Fruit fly (Drosophila melanogaster) whole organism, embryonic: ENCODE measurements around the gene Snx27.

Experiments used
- CG11560 ChIP-seq: fragments of 200-800 bp; sonication (Bioruptor generic); IDR thresholded peaks from 3 replicates; pipeline ENCODE4 v1.3.6; 2022; ENCODE audit warnings: missing biosample characterization, missing genetic modification characterization
- CG12219 ChIP-seq: fragments of 200-800 bp; sonication (Bioruptor generic); optimal IDR thresholded peaks from 3 replicates; lab custom pipeline; 2018; ENCODE audit warnings: missing biosample characterization, mild to moderate bottlenecking, missing genetic modification characterization
- CG1233 ChIP-seq: fragments of 200-800 bp; sonication (Bioruptor generic); optimal IDR thresholded peaks from 4 replicates; lab custom pipeline; 2018; ENCODE audit warnings: missing biosample characterization, mild to moderate bottlenecking, missing genetic modification characterization
- CG13123 ChIP-seq: fragments of 200-800 bp; sonication (Bioruptor generic); optimal IDR thresholded peaks from 2 replicates; lab custom pipeline; 2016; ENCODE audit warnings: missing biosample characterization, missing genetic modification characterization
- CG14050 ChIP-seq: fragments of 200-800 bp; sonication (Bioruptor generic); IDR thresholded peaks from 3 replicates; pipeline ENCODE4 v1.3.6; 2022; ENCODE audit warnings: missing biosample characterization, missing genetic modification characterization
- CG14667 ChIP-seq: fragments of 200-800 bp; sonication (Bioruptor generic); IDR thresholded peaks from 2 replicates; pipeline ENCODE4 v1.3.6; 2022; ENCODE audit warnings: missing biosample characterization, missing genetic modification characterization
- CG15269 ChIP-seq: fragments of 200-800 bp; sonication (Bioruptor generic); optimal IDR thresholded peaks from 2 replicates; lab custom pipeline; 2018; ENCODE audit warnings: missing biosample characterization, mild to moderate bottlenecking, missing genetic modification characterization, moderate library complexity
- CG1602 ChIP-seq: fragments of 200-800 bp; sonication (Bioruptor generic); optimal IDR thresholded peaks from 3 replicates; lab custom pipeline; 2016; ENCODE audit warnings: missing biosample characterization, missing genetic modification characterization
- CG1603 ChIP-seq: fragments of 200-800 bp; sonication (Bioruptor generic); optimal IDR thresholded peaks from 2 replicates; lab custom pipeline; 2019; ENCODE audit warnings: missing biosample characterization, mild to moderate bottlenecking, missing genetic modification characterization, moderate library complexity
- CG16779 ChIP-seq: fragments of 200-800 bp; sonication (Bioruptor generic); IDR thresholded peaks from 2 replicates; pipeline ENCODE4 v1.3.6; 2022; ENCODE audit warnings: missing biosample characterization, missing genetic modification characterization
- CG17359 ChIP-seq: fragments of 200-800 bp; sonication (Bioruptor generic); optimal IDR thresholded peaks from 3 replicates; lab custom pipeline; 2018; ENCODE audit warnings: missing biosample characterization, mild to moderate bottlenecking, missing genetic modification characterization, moderate library complexity
- CG17612 ChIP-seq: fragments of 200-800 bp; sonication (Bioruptor generic); IDR thresholded peaks from 2 replicates; pipeline ENCODE4 v1.3.6; 2022; ENCODE audit warnings: missing biosample characterization, missing genetic modification characterization
- CG2129 ChIP-seq: fragments of 200-800 bp; sonication (Bioruptor generic); IDR thresholded peaks from 2 replicates; pipeline ENCODE4 v1.3.6; 2022; ENCODE audit warnings: missing biosample characterization, missing genetic modification characterization; ENCODE audit not compliant: partially characterized antibody
- CG30431 ChIP-seq: fragments of 200-800 bp; sonication (Bioruptor generic); optimal IDR thresholded peaks from 2 replicates; lab custom pipeline; 2017; ENCODE audit warnings: missing biosample characterization, missing genetic modification characterization
- CG3281 ChIP-seq: fragments of 200-800 bp; sonication (Bioruptor generic); optimal IDR thresholded peaks from 3 replicates; lab custom pipeline; 2017; ENCODE audit warnings: missing biosample characterization, mild to moderate bottlenecking, missing genetic modification characterization
- CG3995 ChIP-seq: fragments of 200-800 bp; sonication (Bioruptor generic); optimal IDR thresholded peaks from 3 replicates; lab custom pipeline; 2016; ENCODE audit warnings: missing biosample characterization, missing genetic modification characterization
- CG4617 ChIP-seq: fragments of 200-800 bp; sonication (Bioruptor generic); optimal IDR thresholded peaks from 3 replicates; lab custom pipeline; 2016; ENCODE audit warnings: missing biosample characterization, missing genetic modification characterization, borderline replicate concordance
- CG5180 ChIP-seq: fragments of 200-800 bp; sonication (Bioruptor generic); optimal IDR thresholded peaks from 3 replicates; lab custom pipeline; 2017; ENCODE audit warnings: missing biosample characterization, missing genetic modification characterization, mild to moderate bottlenecking, moderate library complexity, missing genetic modification reagents
- CG6175 ChIP-seq: fragments of 200-800 bp; sonication (Bioruptor generic); IDR thresholded peaks from 3 replicates; pipeline ENCODE4 v1.3.6; 2022; ENCODE audit warnings: missing biosample characterization, missing genetic modification characterization
- CG6254 ChIP-seq: fragments of 200-800 bp; sonication (Bioruptor generic); optimal IDR thresholded peaks from 3 replicates; lab custom pipeline; 2017; ENCODE audit warnings: mild to moderate bottlenecking, missing biosample characterization, missing genetic modification reagents, missing genetic modification characterization
- CG6765 ChIP-seq: fragments of 200-800 bp; sonication (Bioruptor generic); optimal IDR thresholded peaks from 3 replicates; lab custom pipeline; 2017; ENCODE audit warnings: missing biosample characterization, mild to moderate bottlenecking, missing genetic modification characterization
- CG8765 ChIP-seq: fragments of 200-800 bp; sonication (Bioruptor generic); IDR thresholded peaks from 2 replicates; pipeline ENCODE4 v1.3.6; 2022; ENCODE audit warnings: missing biosample characterization, missing genetic modification characterization
- CG9876 ChIP-seq: fragments of 200-800 bp; sonication (Bioruptor generic); optimal IDR thresholded peaks from 2 replicates; lab custom pipeline; 2016; ENCODE audit warnings: missing biosample characterization, missing genetic modification characterization
- Ets97D ChIP-seq: fragments of 200-800 bp; sonication (Bioruptor generic); optimal IDR thresholded peaks from 3 replicates; lab custom pipeline; 2016; ENCODE audit warnings: missing biosample characterization, missing genetic modification characterization
- Fer3 ChIP-seq: fragments of 200-800 bp; sonication (Bioruptor generic); optimal IDR thresholded peaks from 2 replicates; lab custom pipeline; 2018; ENCODE audit warnings: missing biosample characterization, mild to moderate bottlenecking, missing genetic modification characterization, moderate library complexity
- HHEX ChIP-seq: fragments of 200-800 bp; sonication (Bioruptor generic); optimal IDR thresholded peaks from 3 replicates; lab custom pipeline; 2017; ENCODE audit warnings: missing biosample characterization, mild to moderate bottlenecking, missing genetic modification characterization, missing genetic modification reagents
- Hr78 ChIP-seq, 2 experiments: fragments of 200-800 bp in 1 of 2; fragments of >200 bp in 1 of 2; sonication (Bioruptor generic) in 1 of 2; optimal IDR thresholded peaks; 2 replicates each; lab custom pipeline; 2017 to 2019; ENCODE audit warnings: missing biosample characterization in 2 of 2, missing genetic modification characterization in 2 of 2, mild to moderate bottlenecking in 1 of 2, moderate library complexity in 1 of 2
- MBD-R2 ChIP-seq: fragments of 200-800 bp; sonication (Bioruptor generic); IDR thresholded peaks from 2 replicates; pipeline ENCODE4 v1.3.6; 2022; ENCODE audit warnings: missing biosample characterization, missing genetic modification characterization
- Mad ChIP-seq: fragments of 200-800 bp; sonication (Bioruptor generic); optimal IDR thresholded peaks from 2 replicates; lab custom pipeline; 2016; ENCODE audit warnings: missing biosample characterization, missing genetic modification characterization
- Myb ChIP-seq: fragments of 200-800 bp; sonication (Bioruptor generic); optimal IDR thresholded peaks from 2 replicates; lab custom pipeline; 2016; ENCODE audit warnings: missing biosample characterization, missing genetic modification characterization
- Optix ChIP-seq: fragments of 200-800 bp; sonication (Bioruptor generic); IDR thresholded peaks from 3 replicates; pipeline ENCODE4 v1.3.6; 2022; ENCODE audit warnings: missing biosample characterization, missing genetic modification characterization
- PHDP ChIP-seq: fragments of 200-800 bp; sonication (Bioruptor generic); optimal IDR thresholded peaks from 3 replicates; lab custom pipeline; 2018; ENCODE audit warnings: missing biosample characterization, mild to moderate bottlenecking, missing genetic modification characterization, moderate library complexity
- Ravus ChIP-seq: fragments of 200-800 bp; sonication (Bioruptor generic); IDR thresholded peaks from 2 replicates; pipeline ENCODE4 v1.3.6; 2022; ENCODE audit warnings: missing biosample characterization, missing genetic modification characterization
- Taf1 ChIP-seq: fragments of 200-800 bp; sonication (Bioruptor generic); IDR thresholded peaks from 2 replicates; pipeline ENCODE4 v1.3.6; 2022; ENCODE audit warnings: missing biosample characterization, missing genetic modification characterization
- Usf ChIP-seq: fragments of 200-800 bp; sonication (Bioruptor generic); optimal IDR thresholded peaks from 2 replicates; lab custom pipeline; 2017; ENCODE audit warnings: missing genotype, missing biosample characterization, missing genetic modification characterization
- ab ChIP-seq: fragments of 200-800 bp; sonication (Bioruptor generic); optimal IDR thresholded peaks from 2 replicates; lab custom pipeline; 2016; ENCODE audit warnings: missing biosample characterization, missing genetic modification characterization
- bbx ChIP-seq: fragments of 200-800 bp; sonication (Bioruptor generic); IDR thresholded peaks from 2 replicates; pipeline ENCODE4 v1.3.6; 2022; ENCODE audit warnings: missing biosample characterization, missing genetic modification characterization; ENCODE audit not compliant: partially characterized antibody
- corto ChIP-seq: fragments of 200-800 bp; sonication (Bioruptor generic); optimal IDR thresholded peaks from 2 replicates; lab custom pipeline; 2016; ENCODE audit warnings: missing biosample characterization, mild to moderate bottlenecking, missing genetic modification characterization, moderate library complexity
- crp ChIP-seq, 2 experiments: fragments of 200-800 bp; sonication (Bioruptor generic); optimal IDR thresholded peaks; 2 replicates in 1 of 2; 3 replicates in 1 of 2; lab custom pipeline; 2017; ENCODE audit warnings: missing biosample characterization in 2 of 2, missing genetic modification characterization in 2 of 2, mild to moderate bottlenecking in 1 of 2, moderate library complexity in 1 of 2
- da ChIP-seq: fragments of 200-800 bp; sonication (Bioruptor generic); optimal IDR thresholded peaks from 2 replicates; lab custom pipeline; 2016; ENCODE audit warnings: missing biosample characterization, missing genetic modification characterization
- danr ChIP-seq: fragments of 200-800 bp; sonication (Bioruptor generic); IDR thresholded peaks from 2 replicates; pipeline ENCODE4 v1.3.6; 2022; ENCODE audit warnings: missing biosample characterization, missing genetic modification characterization
- dysf ChIP-seq: fragments of 200-800 bp; sonication (Bioruptor generic); IDR thresholded peaks from 3 replicates; pipeline ENCODE4 v1.3.6; 2022; ENCODE audit warnings: missing biosample characterization, missing genetic modification characterization
- hbn ChIP-seq: fragments of 200-800 bp; sonication (Bioruptor generic); IDR thresholded peaks from 2 replicates; pipeline ENCODE4 v1.3.6; 2022; ENCODE audit warnings: missing biosample characterization, missing genetic modification characterization; ENCODE audit not compliant: partially characterized antibody
- jing ChIP-seq: fragments of 200-800 bp; sonication (Bioruptor generic); optimal IDR thresholded peaks from 2 replicates; lab custom pipeline; 2018; ENCODE audit warnings: missing biosample characterization, mild to moderate bottlenecking, missing genetic modification characterization
- jumu ChIP-seq: fragments of 200-800 bp; sonication (Bioruptor generic); optimal IDR thresholded peaks from 3 replicates; lab custom pipeline; 2016; ENCODE audit warnings: missing biosample characterization, missing genetic modification characterization
- psq ChIP-seq: fragments of 200-800 bp; sonication (Bioruptor generic); optimal IDR thresholded peaks from 2 replicates; lab custom pipeline; 2017; ENCODE audit warnings: missing biosample characterization, missing genetic modification characterization
- pum ChIP-seq: fragments of 200-800 bp; sonication (Bioruptor generic); optimal IDR thresholded peaks from 2 replicates; lab custom pipeline; 2016; ENCODE audit warnings: missing biosample characterization, missing genetic modification characterization
- ranshi ChIP-seq: fragments of 200-800 bp; sonication (Bioruptor generic); IDR thresholded peaks from 2 replicates; pipeline ENCODE4 v1.3.6; 2022; ENCODE audit warnings: missing biosample characterization, missing genetic modification characterization
- slp2 ChIP-seq: fragments of 200-800 bp; sonication (Bioruptor generic); optimal IDR thresholded peaks from 2 replicates; lab custom pipeline; 2016; ENCODE audit warnings: missing biosample characterization, missing genetic modification characterization
- tap ChIP-seq: fragments of 200-800 bp; optimal IDR thresholded peaks from 3 replicates; lab custom pipeline; 2019; ENCODE audit warnings: missing biosample characterization, mild to moderate bottlenecking, missing genetic modification characterization, moderate library complexity

Gene Snx27

DNA sequence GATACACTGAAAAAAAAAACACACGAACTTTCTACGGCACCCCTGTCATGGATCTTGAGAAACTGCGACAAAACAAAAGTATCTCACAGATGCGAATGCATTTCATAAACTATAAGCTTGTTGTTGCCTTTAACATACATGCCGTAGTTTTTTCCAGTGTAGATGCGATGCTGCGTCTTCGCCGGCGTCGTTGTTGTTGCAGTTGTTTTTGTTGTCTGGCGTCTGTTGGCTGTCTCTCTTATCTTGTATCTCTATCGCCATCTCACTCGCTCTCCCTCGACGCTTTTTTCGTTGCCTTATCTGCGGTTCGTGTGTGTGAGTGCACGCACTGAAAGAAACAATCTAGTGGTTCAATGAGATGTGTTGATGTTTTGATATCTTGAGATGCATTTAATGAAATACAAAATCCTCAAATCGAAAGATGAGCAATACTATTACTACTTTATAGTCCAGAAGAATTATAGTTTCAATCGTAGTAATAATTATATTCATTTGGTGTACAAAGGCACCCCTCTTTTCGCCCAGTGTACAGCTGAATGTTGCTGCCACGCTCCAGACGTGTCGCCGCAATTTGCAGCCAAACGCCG is 41.3 kb downstream of the Snx27 start (continued):
- peak; percentile 96 for TF ChIP-seq Mad (GFP tag; lab: Kevin White, UChicago)
- TF ChIP-seq CG16779, result peak; percentile 93
- peak; percentile 91 for TF ChIP-seq jing
- peak; percentile 90 for TF ChIP-seq Fer3 (tag; lab: Kevin White, UChicago)
- peak; percentile 88 for TF ChIP-seq CG3281 (GFP tag; lab: Kevin White, UChicago)
- TF ChIP-seq CG5180 (GFP tag; lab: Kevin White, UChicago), result peak; percentile 86
- TF ChIP-seq dysf, result peak; percentile 96
- peak; percentile 89 for TF ChIP-seq CG6254 (GFP tag; lab: Kevin White, UChicago)
- TF ChIP-seq CG4617 (GFP tag; lab: Kevin White, UChicago), result peak; percentile 98
- peak; percentile 93 for TF ChIP-seq da (GFP tag; lab: Kevin White, UChicago)
- TF ChIP-seq CG3995 (GFP tag; lab: Kevin White, UChicago), result peak; percentile 76
- peak; percentile 89 for TF ChIP-seq PHDP (tag; lab: Kevin White, UChicago)
- peak; percentile 98 for TF ChIP-seq CG9876
- TF ChIP-seq CG1602 (GFP tag; lab: Kevin White, UChicago), result peak; percentile 96
- peak; percentile 81 for TF ChIP-seq CG17612
- peak; percentile 87 for TF ChIP-seq CG6175 (GFP tag; lab: Robert Waterston, UW)
- peak; percentile 94 for TF ChIP-seq CG14050 (GFP tag; lab: Robert Waterston, UW)
- TF ChIP-seq Ets97D (GFP tag; lab: Kevin White, UChicago), result peak; percentile 85
- TF ChIP-seq corto (GFP tag; lab: Kevin White, UChicago), result peak; percentile 88
- TF ChIP-seq HHEX (GFP tag; lab: Kevin White, UChicago), result peak; percentile 95
- TF ChIP-seq CG30431 (GFP tag; lab: Kevin White, UChicago), result peak; percentile 97
- no peak for TF ChIP-seq hbn (GFP tag; lab: Robert Waterston, UW)
- TF ChIP-seq slp2 (GFP tag; lab: Kevin White, UChicago), result peak; percentile 97
- TF ChIP-seq jumu, result peak; percentile 99
- TF ChIP-seq Taf1 (GFP tag; lab: Robert Waterston, UW), result peak; percentile 63; the same call in 1 of the 2 replicates
- peak; percentile 93 for TF ChIP-seq CG1603 (tag; lab: Kevin White, UChicago)
- peak; percentile 96 for TF ChIP-seq CG1233 (GFP tag; lab: Kevin White, UChicago)
- peak; percentile 97 for TF ChIP-seq ranshi
- peak; percentile 93 for TF ChIP-seq CG8765 (GFP tag; lab: Robert Waterston, UW)
- TF ChIP-seq bbx (GFP tag; lab: Robert Waterston, UW), result no peak
- peak; percentile 58 for TF ChIP-seq tap (tag; lab: Kevin White, UChicago)
- peak; percentile 94 for TF ChIP-seq danr
- TF ChIP-seq CG11560, result peak; percentile 86
- TF ChIP-seq pum (GFP tag; lab: Kevin White, UChicago), result peak; percentile 97
- TF ChIP-seq Ravus, result peak; percentile 77
- TF ChIP-seq CG2129 (GFP tag; lab: Robert Waterston, UW), result no peak
- peak; percentile 92 for TF ChIP-seq Usf (GFP tag; lab: Kevin White, UChicago)
- peak; percentile 88 for TF ChIP-seq psq (GFP tag; lab: Kevin White, UChicago)
- TF ChIP-seq MBD-R2 (GFP tag; lab: Robert Waterston, UW), result peak; percentile 83
- peak; percentile 96 for TF ChIP-seq Optix
- TF ChIP-seq Myb (GFP tag; lab: Kevin White, UChicago), result peak; percentile 90
- peak; percentile 93 for TF ChIP-seq CG14667 (GFP tag; lab: Robert Waterston, UW)
- peak; percentile 98 for TF ChIP-seq ab (GFP tag; lab: Kevin White, UChicago)
- TF ChIP-seq CG13123 (GFP tag; lab: Kevin White, UChicago), result peak; percentile 96
- peak; percentile 96 for TF ChIP-seq CG15269 (tag; lab: Kevin White, UChicago)
- peak; percentile 69 for TF ChIP-seq CG6765 (GFP tag; lab: Kevin White, UChicago)
- TF ChIP-seq CG12219, result peak; percentile 93
- peak in 1 of 2 experiments; percentile 68 for TF ChIP-seq crp (GFP tag; optimal IDR thresholded peaks at IDR 0.05; lab: Kevin White, UChicago)
- TF ChIP-seq Hr78 (GFP tag; optimal IDR thresholded peaks at IDR 0.05; lab: Kevin White, UChicago), result peak in 1 of 2 experiments; percentile 75
- peak; percentile 95 for TF ChIP-seq CG17359 (tag; lab: Kevin White, UChicago)
